Worm (Caenorhabditis elegans): ENCODE data around the gene catp-5.

catp-5 gene

ce11 chrX:8089916-8090315, 8.7 kb downstream of the catp-5 start (continued):
- TF ChIP-seq hlh-4 (tag; optimal IDR thresholded peaks at IDR 0.05) (no peak), skn-1 (tag; optimal IDR thresholded peaks at IDR 0.05) (no peak), fkh-4 (tag; optimal IDR thresholded peaks at IDR 0.05; ENCODE audit: borderline replicate concordance) (no peak), ztf-11 (tag; optimal IDR thresholded peaks at IDR 0.05) (no peak), ces-1 (GFP tag; optimal IDR thresholded peaks at IDR 0.05) (no peak), nhr-28 (tag; optimal IDR thresholded peaks at IDR 0.05) (no peak), xbp-1 (tag; optimal IDR thresholded peaks at IDR 0.05) (peak; percentile 17), sptf-1 (tag; optimal IDR thresholded peaks at IDR 0.05) (no peak), lin-14 (GFP tag; optimal IDR thresholded peaks at IDR 0.05) (peak; percentile 69), blmp-1 (tag; optimal IDR thresholded peaks at IDR 0.05) (peak; percentile 71), tbx-2 (tag; optimal IDR thresholded peaks at IDR 0.05) (peak; percentile 41), nhr-77 (tag; optimal IDR thresholded peaks at IDR 0.05) (no peak), isw-1 (GFP tag; IDR thresholded peaks at IDR 0.05) (no peak), ama-1 (optimal IDR thresholded peaks at IDR 0.05) (no peak), ceh-63 (GFP tag; optimal IDR thresholded peaks at IDR 0.05) (no peak), efl-1 (optimal IDR thresholded peaks at IDR 0.05) (no peak), efl-1 (GFP tag; optimal IDR thresholded peaks at IDR 0.05 in 1 of 2) (no peak), alr-1 (tag; optimal IDR thresholded peaks at IDR 0.05; ENCODE audit: borderline replicate concordance) (no peak), mab-9 (GFP tag; IDR thresholded peaks at IDR 0.05) (no peak), fkh-10 (GFP tag; optimal IDR thresholded peaks at IDR 0.05) (peak; percentile 44), aly-2 (tag; optimal IDR thresholded peaks at IDR 0.05) (no peak), lin-13 (GFP tag; optimal IDR thresholded peaks at IDR 0.05) (no peak), egl-27 (tag; optimal IDR thresholded peaks at IDR 0.05) (no peak), rnt-1 (tag; optimal IDR thresholded peaks at IDR 0.05) (peak; percentile 11), nhr-85 (tag) (peak; percentile 73), pqm-1 (tag; optimal IDR thresholded peaks at IDR 0.05) (no peak), mep-1 (tag; optimal IDR thresholded peaks at IDR 0.05) (peak; percentile 8), ceh-88 (GFP tag; IDR thresholded peaks at IDR 0.05) (no peak), Y116A8C.19 (tag; optimal IDR thresholded peaks at IDR 0.05; ENCODE audit: borderline replicate concordance) (no peak), C34B4.2 (tag; optimal IDR thresholded peaks at IDR 0.05) (no peak), unc-98 (GFP tag; IDR thresholded peaks at IDR 0.05) (no peak), swsn-7 (tag; optimal IDR thresholded peaks at IDR 0.05) (peak; percentile 1), nhr-71 (tag; optimal IDR thresholded peaks at IDR 0.05) (peak; percentile 81), dsc-1 (tag; optimal IDR thresholded peaks at IDR 0.05) (peak; percentile 89), unc-86 (tag; optimal IDR thresholded peaks at IDR 0.05) (no peak), elt-3 (tag; optimal IDR thresholded peaks at IDR 0.05) (peak in 4 of 6 experiments; percentile 16 to 60 (median 26)), nhr-90 (tag; optimal IDR thresholded peaks at IDR 0.05; ENCODE audit: poor library complexity) (no peak), fos-1 (tag; optimal IDR thresholded peaks at IDR 0.05) (no peak), C04F5.9 (tag; optimal IDR thresholded peaks at IDR 0.05) (no peak), lin-15B (tag; optimal IDR thresholded peaks at IDR 0.05) (no peak), ceh-8 (GFP tag; optimal IDR thresholded peaks at IDR 0.05) (no peak), zip-4 (GFP tag; optimal IDR thresholded peaks at IDR 0.05) (no peak), lin-35 (GFP tag; optimal IDR thresholded peaks at IDR 0.05) (peak in 1 of 2 experiments; percentile 49), unc-30 (tag; optimal IDR thresholded peaks at IDR 0.05) (no peak), lin-39 (tag; optimal IDR thresholded peaks at IDR 0.05) (no peak), snpc-4 (tag; optimal IDR thresholded peaks at IDR 0.05) (no peak), mef-2 (tag; optimal IDR thresholded peaks at IDR 0.05) (no peak), nhr-20 (tag; optimal IDR thresholded peaks at IDR 0.05) (peak; percentile 73), lsy-2 (tag; optimal IDR thresholded peaks at IDR 0.05) (peak; percentile 14 to 52), zag-1 (tag; optimal IDR thresholded peaks at IDR 0.05) (no peak), C16A3.4 (tag; optimal IDR thresholded peaks at IDR 0.05) (no peak), aha-1 (tag; optimal IDR thresholded peaks at IDR 0.05) (no peak), nhr-84 (tag; optimal IDR thresholded peaks at IDR 0.05) (no peak), nhr-76 (tag; optimal IDR thresholded peaks at IDR 0.05) (no peak)

All from whole organism, L1 larva.